Worm (Caenorhabditis elegans) whole organism, L4 larva: ENCODE data around the gene C53C7.3.

Source experiments
- R02D3.7 ChIP-seq: fragments of 150-350 bp; sonication (generic microtip); optimal IDR thresholded peaks from 3 replicates; lab custom pipeline; 2014; ENCODE audit warnings: missing biosample characterization, missing genetic modification characterization
- ama-1 ChIP-seq: fragments of 150-350 bp; optimal IDR thresholded peaks from 2 replicates; lab custom pipeline; 2014; ENCODE audit warnings: inconsistent platforms, mixed read lengths
- arid-1 ChIP-seq: fragments of 200-800 bp; sonication (Bioruptor generic); conservative IDR thresholded peaks from 2 replicates; pipeline ENCODE4 v1.3.6; 2022; ENCODE audit warnings: missing genetic modification reagents, missing genetic modification characterization, missing compliant biosample characterization
- ceh-28 ChIP-seq: fragments of 150-350 bp; optimal IDR thresholded peaks from 2 replicates; lab custom pipeline; 2014; ENCODE audit warnings: missing biosample characterization, missing genetic modification reagents, missing genetic modification characterization
- daf-19 ChIP-seq: fragments of 200-800 bp; sonication (Bioruptor generic); conservative IDR thresholded peaks from 2 replicates; pipeline ENCODE4 v1.3.6; 2022; ENCODE audit warnings: missing genetic modification characterization, missing compliant biosample characterization
- dpl-1 ChIP-seq: fragments of 150-350 bp; optimal IDR thresholded peaks from 2 replicates; lab custom pipeline; 2014; ENCODE audit warnings: missing biosample characterization, missing genetic modification reagents, missing genetic modification characterization
- dve-1 ChIP-seq: sonication (generic microtip); optimal IDR thresholded peaks from 2 replicates; lab custom pipeline; 2017; ENCODE audit warnings: antibody characterized with exemption, mild to moderate bottlenecking, missing genetic modification characterization, missing compliant biosample characterization; ENCODE audit not compliant: insufficient read depth
- fkh-10 ChIP-seq: fragments of 150-350 bp; optimal IDR thresholded peaks from 2 replicates; lab custom pipeline; 2014; ENCODE audit warnings: missing biosample characterization, missing genetic modification reagents, missing genetic modification characterization
- nhr-237 ChIP-seq: sonication (generic microtip); optimal IDR thresholded peaks from 2 replicates; lab custom pipeline; 2017; ENCODE audit warnings: missing biosample characterization, missing genetic modification characterization
- nhr-6 ChIP-seq: fragments of 150-350 bp; optimal IDR thresholded peaks from 2 replicates; lab custom pipeline; 2014; ENCODE audit warnings: missing biosample characterization, missing genetic modification characterization
- set-16 ChIP-seq: fragments of 200-800 bp; sonication (Bioruptor generic); IDR thresholded peaks from 2 replicates; pipeline ENCODE4 v1.3.6; 2022; ENCODE audit warnings: missing genetic modification reagents, missing genetic modification characterization, missing compliant biosample characterization
- skn-1 ChIP-seq: fragments of 150-350 bp; optimal IDR thresholded peaks from 2 replicates; lab custom pipeline; 2014; ENCODE audit warnings: missing biosample characterization, missing genetic modification characterization
- unc-62 ChIP-seq, 3 experiments: fragments of 150-350 bp in 1 of 3; sonication (generic microtip); optimal IDR thresholded peaks in 2 of 3; peaks in 1 of 3; 1 replicate in 1 of 3; 2 replicates in 2 of 3; lab custom pipeline; 2014 to 2017; ENCODE audit warnings: missing biosample characterization in 3 of 3, missing genetic modification characterization in 3 of 3, missing genetic modification reagents in 3 of 3, missing genotype in 1 of 3

- TF ChIP-seq dve-1, result no peak
- no peak for TF ChIP-seq R02D3.7 (tag; lab: Kevin White, UChicago)
- no peak for TF ChIP-seq ceh-28 (tag; lab: Kevin White, UChicago)
- TF ChIP-seq fkh-10, result no peak
- no peak for TF ChIP-seq daf-19 (GFP tag; lab: Robert Waterston, UW)
- no peak for TF ChIP-seq nhr-237
- no peak for TF ChIP-seq arid-1 (GFP tag; lab: Robert Waterston, UW)
- TF ChIP-seq skn-1 (tag; lab: Kevin White, UChicago), result no peak
- TF ChIP-seq unc-62 (GFP tag; optimal IDR thresholded peaks at IDR 0.05 in 1 of 2; lab: Kevin White, UChicago), result peak in 1 of 2 experiments; percentile 73
- TF ChIP-seq unc-62 (tag; optimal IDR thresholded peaks at IDR 0.05; lab: Kevin White, UChicago), result no peak
- no peak for TF ChIP-seq set-16 (GFP tag; lab: Robert Waterston, UW)
- TF ChIP-seq ama-1 (lab: Kevin White, UChicago), result no peak
- no peak for TF ChIP-seq dpl-1 (GFP tag; lab: Kevin White, UChicago)
- no peak for TF ChIP-seq nhr-6
Measured at ce11 chrX:13008895-13009294, 39.5 kb upstream of the C53C7.3 start.
